Fruit fly (Drosophila melanogaster): ENCODE measurements around the gene CG14324.

The CG14324 gene

DNA sequence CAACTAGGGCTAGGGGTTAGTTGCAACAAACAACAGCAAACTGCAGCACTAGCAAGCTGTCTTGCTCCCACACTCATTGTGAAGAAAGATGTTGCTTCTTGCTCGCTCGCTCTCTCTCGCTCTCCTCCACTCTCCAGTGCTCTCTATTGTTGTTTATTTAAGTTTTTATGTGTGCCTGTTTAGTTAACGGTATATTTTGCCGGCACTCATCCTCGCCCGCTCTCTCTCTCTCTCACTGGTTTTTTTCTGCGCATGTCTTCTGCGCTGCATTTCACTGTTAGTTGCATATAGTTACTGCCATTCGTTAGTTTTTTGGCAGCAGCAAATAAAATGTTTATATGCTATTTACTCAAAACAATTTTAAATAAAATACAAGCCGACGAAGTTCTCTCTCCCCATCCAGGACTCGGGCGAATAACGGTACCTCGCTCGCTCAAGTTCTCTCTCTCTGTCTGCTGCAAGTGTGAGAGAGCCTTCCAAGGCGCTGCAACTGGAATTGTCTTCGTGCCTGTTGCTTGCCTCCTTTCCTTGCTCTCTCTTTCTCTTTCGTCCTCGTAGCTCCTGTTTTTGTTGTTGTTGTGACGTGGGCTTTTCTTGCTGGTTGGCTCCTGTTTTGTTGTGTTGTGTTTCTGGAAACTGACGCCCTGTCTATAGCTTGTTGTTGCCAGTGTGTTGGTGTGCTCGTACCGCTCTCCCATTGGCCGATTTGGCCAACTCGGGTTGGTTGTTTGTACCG, 47.6 kb upstream of the CG14324 start (continued):
- TF ChIP-seq toy (GFP tag; IDR thresholded peaks at IDR 0.05) (no peak), salm (tag; optimal IDR thresholded peaks at IDR 0.05) (no peak), Deaf1 (tag; optimal IDR thresholded peaks at IDR 0.05) (peak; percentile 84), Doc2 (GFP tag; IDR thresholded peaks at IDR 0.05) (no peak), Gug (GFP tag; IDR thresholded peaks at IDR 0.05) (no peak), CG8924 (tag; optimal IDR thresholded peaks at IDR 0.05) (peak; percentile 19), cg (GFP tag; optimal IDR thresholded peaks at IDR 0.05) (peak; percentile 41), chinmo (GFP tag; IDR thresholded peaks at IDR 0.05; ENCODE audit: partially characterized antibody) (no peak), vfl (GFP tag; optimal IDR thresholded peaks at IDR 0.05) (no peak), so (GFP tag; IDR thresholded peaks at IDR 0.05) (no peak), HmgD (GFP tag; optimal IDR thresholded peaks at IDR 0.05) (no peak), CG17361 (GFP tag; IDR thresholded peaks at IDR 0.05) (no peak), CG4360 (GFP tag; IDR thresholded peaks at IDR 0.05) (peak; percentile 84; the same call in 1 of the 2 replicates), CG5245 (GFP tag; optimal IDR thresholded peaks at IDR 0.05) (no peak), yki (optimal IDR thresholded peaks at IDR 0.05) (peak; percentile 72), pan (optimal IDR thresholded peaks at IDR 0.05) (no peak), pan (GFP tag; optimal IDR thresholded peaks at IDR 0.05 in 1 of 2, IDR thresholded peaks at IDR 0.05 in 1 of 2) (no peak), ttk (GFP tag; IDR thresholded peaks at IDR 0.05) (no peak), usp (GFP tag; optimal IDR thresholded peaks at IDR 0.05) (no peak), CG10462 (GFP tag; optimal IDR thresholded peaks at IDR 0.05) (peak; percentile 55), sna (GFP tag; IDR thresholded peaks at IDR 0.05; ENCODE audit: partially characterized antibody) (no peak), Hmr (GFP tag; optimal IDR thresholded peaks at IDR 0.05) (no peak), sqz (GFP tag; optimal IDR thresholded peaks at IDR 0.05) (peak; percentile 27), scrt (GFP tag; optimal IDR thresholded peaks at IDR 0.05) (peak; percentile 93), ERR (GFP tag; optimal IDR thresholded peaks at IDR 0.05) (no peak)

dm6 chr3R:17656923-17657322, 38.3 kb upstream of the CG14324 start:
- no peak for TF ChIP-seq CG14710 (tag; optimal IDR thresholded peaks at IDR 0.05)
- TF ChIP-seq Opbp (GFP tag; IDR thresholded peaks at IDR 0.05; ENCODE audit: partially characterized antibody) = 0 out of 3 replicates have a peak, but pooled peaks have one; percentile 13
- peak; percentile 89 for TF ChIP-seq Bdp1 (GFP tag; optimal IDR thresholded peaks at IDR 0.05)
- TF ChIP-seq CG6791 (GFP tag; IDR thresholded peaks at IDR 0.05; ENCODE audit: partially characterized antibody) = peak; percentile 48; the same call in 1 of the 3 replicates
- 0 out of 3 replicates have a peak, but pooled peaks have one; percentile 48 for TF ChIP-seq HLH4C (GFP tag; IDR thresholded peaks at IDR 0.05; ENCODE audit: partially characterized antibody)
- TF ChIP-seq Hmx (GFP tag; optimal IDR thresholded peaks at IDR 0.05) = no peak
- TF ChIP-seq HLH54F (GFP tag; optimal IDR thresholded peaks at IDR 0.05) = no peak
- TF ChIP-seq psq (GFP tag; optimal IDR thresholded peaks at IDR 0.05) = no peak
- 0 out of 3 replicates have a peak, but pooled peaks have one; percentile 17 for TF ChIP-seq CG7963 (GFP tag; IDR thresholded peaks at IDR 0.05; ENCODE audit: partially characterized antibody)
- TF ChIP-seq CG16813 (GFP tag; IDR thresholded peaks at IDR 0.05; ENCODE audit: partially characterized antibody) = peak; percentile 47; the same call in 1 of the 3 replicates
- 0 out of 2 replicates have a peak, but pooled peaks have one; percentile 12 for TF ChIP-seq ato (GFP tag; IDR thresholded peaks at IDR 0.05; ENCODE audit: partially characterized antibody)
- no peak for TF ChIP-seq CG10147 (GFP tag; optimal IDR thresholded peaks at IDR 0.05)
- TF ChIP-seq zen (tag; optimal IDR thresholded peaks at IDR 0.05) = no peak
- no peak for TF ChIP-seq CG7839 (tag; optimal IDR thresholded peaks at IDR 0.05)
- 0 out of 2 replicates have a peak, but pooled peaks have one; percentile 18 for TF ChIP-seq Bgb (GFP tag; IDR thresholded peaks at IDR 0.05; ENCODE audit: partially characterized antibody)
- 0 out of 2 replicates have a peak, but pooled peaks have one; percentile 27 for TF ChIP-seq nerfin-2 (GFP tag; IDR thresholded peaks at IDR 0.05; ENCODE audit: partially characterized antibody)
- no peak for TF ChIP-seq CG8944 (GFP tag; optimal IDR thresholded peaks at IDR 0.05)
- TF ChIP-seq Med (GFP tag) = no peak

All from whole organism, embryonic.